Worm (Caenorhabditis elegans) whole organism, young adult: Measurements from ENCODE around the gene etr-1.

Experiments
- F10E7.11 ChIP-seq: sonication (generic microtip); optimal IDR thresholded peaks from 2 replicates; lab custom pipeline; 2017; ENCODE audit warnings: mild to moderate bottlenecking, missing genetic modification characterization, moderate library complexity, missing compliant biosample characterization
- F22D6.2 ChIP-seq: sonication (generic microtip); optimal IDR thresholded peaks from 2 replicates; lab custom pipeline; 2016; ENCODE audit warnings: mild to moderate bottlenecking, missing genetic modification characterization, missing compliant biosample characterization
- F49E8.2 ChIP-seq: sonication (generic microtip); optimal IDR thresholded peaks from 3 replicates; lab custom pipeline; 2017; ENCODE audit warnings: missing genetic modification characterization, mild to moderate bottlenecking, missing compliant biosample characterization, antibody characterized with exemption, moderate library complexity; ENCODE audit not compliant: insufficient read depth
- F55B11.4 ChIP-seq: sonication (generic microtip); optimal IDR thresholded peaks from 2 replicates; lab custom pipeline; 2016; ENCODE audit warnings: missing compliant biosample characterization, missing genetic modification characterization, borderline replicate concordance; ENCODE audit not compliant: insufficient read depth
- F57C9.4 ChIP-seq: sonication (generic microtip); optimal IDR thresholded peaks from 2 replicates; lab custom pipeline; 2017; ENCODE audit warnings: mild to moderate bottlenecking, missing genetic modification characterization, missing compliant biosample characterization
- T26A5.8 ChIP-seq: sonication (generic microtip); optimal IDR thresholded peaks from 2 replicates; lab custom pipeline; 2016; ENCODE audit warnings: missing genetic modification characterization, missing compliant biosample characterization
- akir-1 ChIP-seq: fragments of 200-800 bp; sonication (Bioruptor generic); optimal IDR thresholded peaks from 2 replicates; lab custom pipeline; 2018; ENCODE audit warnings: mild to moderate bottlenecking, missing genetic modification characterization, moderate library complexity, missing compliant biosample characterization
- ama-1 ChIP-seq, 3 experiments: fragments of 150-350 bp in 1 of 3; sonication (generic microtip) in 2 of 3; optimal IDR thresholded peaks; 2 replicates each; lab custom pipeline; 2014 to 2018; ENCODE audit warnings: missing biosample characterization in 2 of 3, missing genetic modification characterization in 2 of 3, missing genetic modification reagents in 2 of 3
- attf-5 ChIP-seq: fragments of 200-800 bp; sonication (Bioruptor generic); optimal IDR thresholded peaks from 2 replicates; lab custom pipeline; 2018; ENCODE audit warnings: mild to moderate bottlenecking, missing genetic modification characterization, missing compliant biosample characterization
- cebp-1 ChIP-seq, 2 experiments: fragments of 200-800 bp in 1 of 2; sonication (Bioruptor generic) in 1 of 2; sonication (generic microtip) in 1 of 2; IDR thresholded peaks in 1 of 2; optimal IDR thresholded peaks in 1 of 2; 2 replicates each; pipeline versions ENCODE4 v1.3.6 to Lab custom; 2017 to 2022; ENCODE audit warnings: missing compliant biosample characterization in 2 of 2, missing genetic modification characterization in 2 of 2, mild to moderate bottlenecking in 1 of 2, missing genetic modification reagents in 1 of 2, moderate library complexity in 1 of 2
- ceh-100 ChIP-seq: fragments of 200-800 bp; sonication (Bioruptor generic); IDR thresholded peaks from 2 replicates; pipeline ENCODE4 v1.3.6; 2022; ENCODE audit warnings: missing genetic modification reagents, missing genetic modification characterization, missing compliant biosample characterization
- ceh-27 ChIP-seq: fragments of 200-800 bp; sonication (Bioruptor generic); optimal IDR thresholded peaks from 2 replicates; lab custom pipeline; 2018; ENCODE audit warnings: mild to moderate bottlenecking, missing genetic modification characterization, moderate library complexity, missing compliant biosample characterization
- chd-7 ChIP-seq: sonication (generic microtip); optimal IDR thresholded peaks from 2 replicates; lab custom pipeline; 2016; ENCODE audit warnings: mild to moderate bottlenecking, missing genetic modification characterization, moderate library complexity, missing compliant biosample characterization
- dox-1 ChIP-seq: fragments of 200-800 bp; sonication (Bioruptor generic); IDR thresholded peaks from 2 replicates; pipeline ENCODE4 v1.3.6; 2022; ENCODE audit warnings: missing genetic modification reagents, missing genetic modification characterization, missing compliant biosample characterization
- fkh-3 ChIP-seq: sonication (generic microtip); optimal IDR thresholded peaks from 2 replicates; lab custom pipeline; 2016; ENCODE audit warnings: mild to moderate bottlenecking, missing genetic modification characterization, missing compliant biosample characterization
- hlh-12 ChIP-seq: sonication (generic microtip); optimal IDR thresholded peaks from 2 replicates; lab custom pipeline; 2016; ENCODE audit warnings: missing genetic modification characterization, missing compliant biosample characterization
- hlh-26 ChIP-seq: fragments of 200-800 bp; sonication (Bioruptor generic); conservative IDR thresholded peaks from 2 replicates; pipeline ENCODE4 v1.3.6; 2022; ENCODE audit warnings: missing genetic modification reagents, missing genetic modification characterization, missing compliant biosample characterization
- hmg-1.2 ChIP-seq: fragments of 200-800 bp; sonication (Bioruptor generic); IDR thresholded peaks from 2 replicates; pipeline ENCODE4 v1.3.6; 2022; ENCODE audit warnings: missing genetic modification reagents, missing genetic modification characterization, missing compliant biosample characterization
- let-526 ChIP-seq: fragments of 200-800 bp; sonication (Bioruptor generic); IDR thresholded peaks from 2 replicates; pipeline ENCODE4 v1.3.6; 2022; ENCODE audit warnings: missing genetic modification reagents, missing genetic modification characterization, missing compliant biosample characterization
- let-607 ChIP-seq, 2 experiments: fragments of 200-800 bp in 1 of 2; sonication (Bioruptor generic) in 1 of 2; sonication (generic microtip) in 1 of 2; optimal IDR thresholded peaks; 2 replicates each; lab custom pipeline; 2016 to 2018; ENCODE audit warnings: mild to moderate bottlenecking in 2 of 2, missing compliant biosample characterization in 2 of 2, missing genetic modification characterization in 2 of 2, moderate library complexity in 2 of 2, missing genotype in 1 of 2
- lin-40 ChIP-seq: sonication (generic microtip); optimal IDR thresholded peaks from 2 replicates; lab custom pipeline; 2016; ENCODE audit warnings: missing genetic modification characterization, mild to moderate bottlenecking, missing compliant biosample characterization, missing genotype, missing genetic modification reagents
- lir-1 ChIP-seq: fragments of 200-800 bp; sonication (Bioruptor generic); conservative IDR thresholded peaks from 2 replicates; pipeline ENCODE4 v1.3.6; 2022; ENCODE audit warnings: missing genetic modification reagents, missing genetic modification characterization, missing compliant biosample characterization
- lsl-1 ChIP-seq: fragments of 200-800 bp; sonication (Bioruptor generic); optimal IDR thresholded peaks from 2 replicates; lab custom pipeline; 2018; ENCODE audit warnings: mild to moderate bottlenecking, missing genetic modification characterization, moderate library complexity, missing compliant biosample characterization
- mes-4 ChIP-seq: sonication (generic microtip); optimal IDR thresholded peaks from 2 replicates; lab custom pipeline; 2016; ENCODE audit warnings: missing genotype, missing genetic modification characterization, missing compliant biosample characterization
- nfya-2 ChIP-seq: fragments of 200-800 bp; sonication (Bioruptor generic); IDR thresholded peaks from 2 replicates; pipeline ENCODE4 v1.3.6; 2022; ENCODE audit warnings: missing genetic modification reagents, missing genetic modification characterization, missing compliant biosample characterization
- nhr-80 ChIP-seq: sonication (generic microtip); optimal IDR thresholded peaks from 2 replicates; lab custom pipeline; 2016; ENCODE audit warnings: missing genetic modification characterization, missing compliant biosample characterization
- nhr-90 ChIP-seq: sonication (generic microtip); optimal IDR thresholded peaks from 2 replicates; lab custom pipeline; 2016; ENCODE audit warnings: missing genotype, mild to moderate bottlenecking, missing genetic modification characterization, missing compliant biosample characterization
- rcor-1 ChIP-seq: fragments of 200-800 bp; sonication (Bioruptor generic); IDR thresholded peaks from 2 replicates; pipeline ENCODE4 v1.3.6; 2022; ENCODE audit warnings: missing genetic modification reagents, missing genetic modification characterization, missing compliant biosample characterization
- somi-1 ChIP-seq: fragments of 200-800 bp; sonication (Bioruptor generic); optimal IDR thresholded peaks from 2 replicates; lab custom pipeline; 2018; ENCODE audit warnings: mild to moderate bottlenecking, missing genetic modification characterization, missing compliant biosample characterization
- zfh-2 ChIP-seq: fragments of 200-800 bp; sonication (Bioruptor generic); conservative IDR thresholded peaks from 2 replicates; pipeline ENCODE4 v1.3.6; 2022; ENCODE audit warnings: missing genetic modification reagents, missing genetic modification characterization, missing compliant biosample characterization
- ztf-26 ChIP-seq: sonication (generic microtip); optimal IDR thresholded peaks from 2 replicates; lab custom pipeline; 2017; ENCODE audit warnings: missing genetic modification characterization, missing compliant biosample characterization

The etr-1 gene

ce11 chrII:155904-156303 is 6.3 kb upstream of the etr-1 start, which contains the start of gene mrpl-28 (continued):
- TF ChIP-seq hlh-12 (tag; lab: Kevin White, UChicago) (no peak), fkh-3 (no peak), somi-1 (no peak), lsl-1 (GFP tag; lab: Kevin White, UChicago) (peak; percentile 58), nfya-2 (no peak)

DNA sequence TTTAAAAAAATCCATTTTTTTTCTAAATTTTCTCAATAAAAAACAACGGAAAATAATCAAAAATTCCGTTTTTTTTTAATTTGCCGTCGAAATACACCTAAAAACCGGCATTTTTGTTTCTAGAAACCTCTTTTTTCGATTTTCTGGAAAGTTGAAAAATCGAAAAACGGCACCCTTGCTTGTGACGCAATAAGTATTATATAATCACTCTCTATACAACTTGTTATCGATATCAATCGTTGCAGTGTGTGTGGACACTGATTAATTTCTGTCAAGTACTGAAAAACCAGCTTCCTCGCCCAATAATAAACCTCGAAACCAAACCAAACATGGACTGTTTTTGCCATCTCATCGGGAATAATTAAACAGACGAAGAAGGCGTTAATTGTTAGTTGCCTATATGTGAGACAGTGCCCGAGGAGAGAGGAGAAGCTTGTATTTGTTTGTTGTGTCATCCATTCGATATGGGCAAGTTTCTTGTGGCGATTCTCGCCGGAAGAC is 5.1 kb upstream of the etr-1 start:
- TF ChIP-seq F10E7.11 (no peak), let-526 (GFP tag; lab: Robert Waterston, UW) (no peak), akir-1 (GFP tag; lab: Kevin White, UChicago) (no peak), F22D6.2 (tag; lab: Kevin White, UChicago) (no peak), F57C9.4 (no peak), mes-4 (tag; lab: Kevin White, UChicago) (no peak), let-607 (tag; optimal IDR thresholded peaks at IDR 0.05; lab: Kevin White, UChicago) (no peak), ceh-100 (GFP tag; lab: Robert Waterston, UW) (no peak), dox-1 (GFP tag; lab: Robert Waterston, UW) (no peak), nhr-90 (tag; lab: Kevin White, UChicago) (no peak), T26A5.8 (tag; lab: Kevin White, UChicago) (no peak), ztf-26 (tag; lab: Kevin White, UChicago) (no peak)

DNA sequence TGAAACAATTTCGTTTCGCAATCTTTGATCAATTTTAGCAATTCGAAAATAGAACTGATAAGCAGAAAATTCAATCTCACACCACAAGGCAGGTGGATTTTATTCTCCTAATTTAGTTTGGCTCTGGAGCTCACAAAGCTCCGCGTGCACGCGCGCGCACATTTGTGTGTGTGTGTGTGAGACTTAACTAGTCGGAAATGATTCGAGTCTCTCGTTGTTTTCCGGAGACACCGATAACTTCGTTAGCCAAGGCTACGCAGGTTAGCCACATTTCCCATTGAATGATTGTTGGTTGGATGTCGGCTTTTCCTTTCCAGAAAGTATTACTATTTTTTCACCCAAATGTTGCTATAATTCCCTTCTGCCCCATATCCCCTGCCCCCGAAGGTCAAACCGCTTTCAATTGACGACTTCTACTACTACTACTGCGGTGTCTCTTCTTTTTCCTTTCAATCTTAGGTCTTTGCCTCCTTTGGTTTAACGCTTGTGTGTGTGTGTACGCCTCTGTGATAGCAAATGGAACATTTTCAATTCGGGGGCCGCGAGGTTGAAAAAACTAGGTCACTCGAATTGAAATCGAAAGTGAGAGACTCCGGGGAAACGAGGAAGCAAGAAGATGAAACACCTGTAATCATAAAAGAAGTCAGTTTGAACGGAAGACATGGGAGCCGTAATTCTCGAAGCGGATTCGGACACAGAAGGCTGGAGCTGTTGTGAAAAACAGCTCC is 4.0 kb upstream of the etr-1 start:
- TF ChIP-seq nhr-90 (tag; lab: Kevin White, UChicago) (no peak), nhr-80 (tag; lab: Kevin White, UChicago) (peak; percentile 51)

- TF ChIP-seq zfh-2: no peak
- peak; percentile 13 for TF ChIP-seq ceh-27
- no peak for TF ChIP-seq hlh-26 (GFP tag; lab: Robert Waterston, UW)
- TF ChIP-seq attf-5 (GFP tag; lab: Kevin White, UChicago): peak; percentile 37
- peak; percentile 61; the same call in 1 of the 2 replicates for TF ChIP-seq hmg-1.2 (GFP tag; lab: Robert Waterston, UW)
- TF ChIP-seq F55B11.4 (tag; lab: Kevin White, UChicago): no peak
- no peak for TF ChIP-seq ama-1 (optimal IDR thresholded peaks at IDR 0.05; lab: Kevin White, UChicago)
- no peak for TF ChIP-seq ama-1 (GFP tag; optimal IDR thresholded peaks at IDR 0.05; lab: Kevin White, UChicago)
- no peak for TF ChIP-seq lir-1
- TF ChIP-seq F49E8.2: no peak
- TF ChIP-seq nhr-80 (tag; lab: Kevin White, UChicago): peak; percentile 44
- TF ChIP-seq rcor-1 (GFP tag; lab: Robert Waterston, UW): no peak
- peak; percentile 6 for TF ChIP-seq lin-40
- TF ChIP-seq chd-7 (tag; lab: Kevin White, UChicago): no peak
- no peak for TF ChIP-seq ztf-26 (tag; lab: Kevin White, UChicago)
- TF ChIP-seq cebp-1 (GFP tag; IDR thresholded peaks at IDR 0.05; lab: Robert Waterston, UW): no peak
- TF ChIP-seq cebp-1 (tag; optimal IDR thresholded peaks at IDR 0.05; lab: Kevin White, UChicago): peak; percentile 16
These were observed 2.8 kb upstream of the etr-1 start for ce11 chrII:159294-159922.
